Fruit fly (Drosophila melanogaster) whole organism, embryonic: Measurements from ENCODE around the gene Vinc.

ENCODE experiments used
- Antp ChIP-seq: fragments of 200-800 bp; sonication (Bioruptor generic); optimal IDR thresholded peaks from 3 replicates; lab custom pipeline; 2016; ENCODE audit warnings: missing biosample characterization, missing genetic modification characterization
- Asciz ChIP-seq: fragments of 200-800 bp; sonication (Bioruptor generic); optimal IDR thresholded peaks from 2 replicates; lab custom pipeline; 2017; ENCODE audit warnings: missing biosample characterization, mild to moderate bottlenecking, missing genetic modification characterization, missing genetic modification reagents
- CG10321 ChIP-seq: fragments of 200-800 bp; sonication (Bioruptor generic); IDR thresholded peaks from 2 replicates; pipeline ENCODE4 v1.3.6; 2022; ENCODE audit warnings: missing biosample characterization, missing genetic modification characterization
- CG10431 ChIP-seq: fragments of 200-800 bp; sonication (Bioruptor generic); optimal IDR thresholded peaks from 3 replicates; lab custom pipeline; 2018; ENCODE audit warnings: missing biosample characterization, mild to moderate bottlenecking, missing genetic modification characterization
- CG10979 ChIP-seq: fragments of 200-800 bp; sonication (Bioruptor generic); optimal IDR thresholded peaks from 2 replicates; lab custom pipeline; 2018; ENCODE audit warnings: missing biosample characterization, mild to moderate bottlenecking, missing genetic modification characterization, moderate library complexity
- CG11247 ChIP-seq: fragments of 200-800 bp; sonication (Bioruptor generic); IDR thresholded peaks from 2 replicates; pipeline ENCODE4 v1.3.6; 2022; ENCODE audit warnings: missing biosample characterization, missing genetic modification characterization
- CG12659 ChIP-seq: fragments of 200-800 bp; sonication (Bioruptor generic); optimal IDR thresholded peaks from 3 replicates; lab custom pipeline; 2017; ENCODE audit warnings: mild to moderate bottlenecking, missing biosample characterization, missing genetic modification reagents, missing genetic modification characterization
- CG16863 ChIP-seq: fragments of 200-800 bp; sonication (Bioruptor generic); optimal IDR thresholded peaks from 3 replicates; lab custom pipeline; 2016; ENCODE audit warnings: missing biosample characterization, missing genetic modification characterization
- CG17385 ChIP-seq: fragments of 200-800 bp; sonication (Bioruptor generic); optimal IDR thresholded peaks from 3 replicates; lab custom pipeline; 2018; ENCODE audit warnings: missing biosample characterization, mild to moderate bottlenecking, missing genetic modification characterization
- CG2202 ChIP-seq: fragments of 200-800 bp; sonication (Bioruptor generic); optimal IDR thresholded peaks from 2 replicates; lab custom pipeline; 2018; ENCODE audit warnings: missing biosample characterization, mild to moderate bottlenecking, missing genetic modification characterization
- CG2712 ChIP-seq: fragments of 200-800 bp; optimal IDR thresholded peaks from 3 replicates; lab custom pipeline; 2019; ENCODE audit warnings: missing biosample characterization, mild to moderate bottlenecking, missing genetic modification characterization, moderate library complexity
- CG34376 ChIP-seq: fragments of 200-800 bp; sonication (Bioruptor generic); optimal IDR thresholded peaks from 2 replicates; lab custom pipeline; 2018; ENCODE audit warnings: missing biosample characterization, mild to moderate bottlenecking, missing genetic modification characterization
- CG4328 ChIP-seq: fragments of 200-800 bp; sonication (Bioruptor generic); optimal IDR thresholded peaks from 3 replicates; lab custom pipeline; 2017; ENCODE audit warnings: missing biosample characterization, missing genetic modification reagents, missing genetic modification characterization
- CG4707 ChIP-seq: fragments of 200-800 bp; sonication (Bioruptor generic); optimal IDR thresholded peaks from 2 replicates; lab custom pipeline; 2018; ENCODE audit warnings: missing biosample characterization, mild to moderate bottlenecking, missing genetic modification characterization, moderate library complexity
- CG7745 ChIP-seq: fragments of 200-800 bp; sonication (Bioruptor generic); optimal IDR thresholded peaks from 2 replicates; lab custom pipeline; 2018; ENCODE audit warnings: missing biosample characterization, mild to moderate bottlenecking, missing genetic modification characterization, moderate library complexity
- CG8478 ChIP-seq: fragments of >200 bp; optimal IDR thresholded peaks from 2 replicates; lab custom pipeline; 2018
- CG8944 ChIP-seq: fragments of 200-800 bp; sonication (Bioruptor generic); optimal IDR thresholded peaks from 3 replicates; lab custom pipeline; 2016; ENCODE audit warnings: missing biosample characterization, missing genetic modification characterization
- D19A ChIP-seq: fragments of 200-800 bp; optimal IDR thresholded peaks from 3 replicates; lab custom pipeline; 2019; ENCODE audit warnings: missing biosample characterization, mild to moderate bottlenecking, missing genetic modification characterization, moderate library complexity
- Dbx ChIP-seq: fragments of 200-800 bp; sonication (Bioruptor generic); IDR thresholded peaks from 3 replicates; pipeline ENCODE4 v1.3.6; 2022; ENCODE audit warnings: missing biosample characterization, missing genetic modification characterization
- Fer3 ChIP-seq: fragments of 200-800 bp; sonication (Bioruptor generic); optimal IDR thresholded peaks from 2 replicates; lab custom pipeline; 2018; ENCODE audit warnings: missing biosample characterization, mild to moderate bottlenecking, missing genetic modification characterization, moderate library complexity
- HLH3B ChIP-seq: fragments of 200-800 bp; sonication (Bioruptor generic); IDR thresholded peaks from 2 replicates; pipeline ENCODE4 v1.3.6; 2022; ENCODE audit warnings: missing biosample characterization, missing genetic modification characterization
- Hr78 ChIP-seq, 2 experiments: fragments of 200-800 bp in 1 of 2; fragments of >200 bp in 1 of 2; sonication (Bioruptor generic) in 1 of 2; optimal IDR thresholded peaks; 2 replicates each; lab custom pipeline; 2017 to 2019; ENCODE audit warnings: missing biosample characterization in 2 of 2, missing genetic modification characterization in 2 of 2, mild to moderate bottlenecking in 1 of 2, moderate library complexity in 1 of 2
- Meics ChIP-seq: fragments of 200-800 bp; sonication (Bioruptor generic); optimal IDR thresholded peaks from 2 replicates; lab custom pipeline; 2017; ENCODE audit warnings: missing biosample characterization, mild to moderate bottlenecking, missing genetic modification characterization
- Nf-YA ChIP-seq: fragments of 200-800 bp; sonication (Bioruptor generic); IDR thresholded peaks from 2 replicates; pipeline ENCODE4 v1.3.6; 2022; ENCODE audit warnings: missing biosample characterization, missing genetic modification characterization
- NfI ChIP-seq: fragments of 200-800 bp; sonication (Bioruptor generic); optimal IDR thresholded peaks from 3 replicates; lab custom pipeline; 2018; ENCODE audit warnings: missing biosample characterization, mild to moderate bottlenecking, missing genetic modification characterization, moderate library complexity
- Pdp1 ChIP-seq, 2 experiments: fragments of 200-800 bp; sonication (Bioruptor generic); optimal IDR thresholded peaks; 3 replicates each; lab custom pipeline; 2016; ENCODE audit warnings: missing biosample characterization in 2 of 2, missing genetic modification characterization in 2 of 2, mild to moderate bottlenecking in 1 of 2, moderate library complexity in 1 of 2
- Ravus ChIP-seq: fragments of 200-800 bp; sonication (Bioruptor generic); IDR thresholded peaks from 2 replicates; pipeline ENCODE4 v1.3.6; 2022; ENCODE audit warnings: missing biosample characterization, missing genetic modification characterization
- Rx ChIP-seq: fragments of 200-800 bp; sonication (Bioruptor generic); IDR thresholded peaks from 2 replicates; pipeline ENCODE4 v1.3.6; 2022; ENCODE audit warnings: missing biosample characterization, missing genetic modification characterization
- Sox100B ChIP-seq: fragments of 200-800 bp; sonication (Bioruptor generic); optimal IDR thresholded peaks from 3 replicates; lab custom pipeline; 2018; ENCODE audit warnings: missing biosample characterization, mild to moderate bottlenecking, missing genetic modification characterization
- Sry-δ ChIP-seq: fragments of 200-800 bp; sonication (Bioruptor generic); optimal IDR thresholded peaks from 2 replicates; lab custom pipeline; 2016; ENCODE audit warnings: missing biosample characterization, missing genetic modification characterization
- ato ChIP-seq: fragments of 200-800 bp; sonication (Bioruptor generic); IDR thresholded peaks from 2 replicates; pipeline ENCODE4 v1.3.6; 2022; ENCODE audit warnings: missing biosample characterization, missing genetic modification characterization; ENCODE audit not compliant: partially characterized antibody
- bowl ChIP-seq: fragments of 200-800 bp; sonication (Bioruptor generic); IDR thresholded peaks from 2 replicates; pipeline ENCODE4 v1.3.6; 2022; ENCODE audit warnings: missing biosample characterization, missing genetic modification characterization
- ewg ChIP-seq: fragments of 200-800 bp; sonication (Bioruptor generic); optimal IDR thresholded peaks from 3 replicates; lab custom pipeline; 2017; ENCODE audit warnings: mild to moderate bottlenecking, missing biosample characterization, missing genetic modification reagents, missing genetic modification characterization
- exex ChIP-seq: fragments of 200-800 bp; sonication (Bioruptor generic); optimal IDR thresholded peaks from 4 replicates; lab custom pipeline; 2018; ENCODE audit warnings: missing biosample characterization, mild to moderate bottlenecking, missing genetic modification characterization, moderate library complexity
- grn ChIP-seq: fragments of 200-800 bp; sonication (Bioruptor generic); optimal IDR thresholded peaks from 3 replicates; lab custom pipeline; 2017; ENCODE audit warnings: missing biosample characterization, missing genetic modification characterization
- hth ChIP-seq: fragments of >200 bp; optimal IDR thresholded peaks from 2 replicates; lab custom pipeline; 2017; ENCODE audit warnings: inconsistent platforms
- knrl ChIP-seq: fragments of 200-800 bp; sonication (Bioruptor generic); IDR thresholded peaks from 3 replicates; pipeline ENCODE4 v1.3.6; 2022; ENCODE audit warnings: missing biosample characterization, missing genetic modification characterization; ENCODE audit not compliant: partially characterized antibody
- lilli ChIP-seq: fragments of 200-800 bp; sonication (Bioruptor generic); optimal IDR thresholded peaks from 3 replicates; lab custom pipeline; 2016; ENCODE audit warnings: missing biosample characterization, missing genetic modification characterization
- mirr ChIP-seq: fragments of 200-800 bp; sonication (Bioruptor generic); optimal IDR thresholded peaks from 3 replicates; lab custom pipeline; 2018; ENCODE audit warnings: missing biosample characterization, mild to moderate bottlenecking, missing genetic modification characterization
- nau ChIP-seq: fragments of 200-800 bp; sonication (Bioruptor generic); optimal IDR thresholded peaks from 3 replicates; lab custom pipeline; 2017; ENCODE audit warnings: missing biosample characterization, mild to moderate bottlenecking, missing genetic modification characterization, missing genetic modification reagents
- repo ChIP-seq: fragments of 200-800 bp; sonication (Bioruptor generic); optimal IDR thresholded peaks from 2 replicates; lab custom pipeline; 2016; ENCODE audit warnings: missing biosample characterization, missing genetic modification characterization
- sc ChIP-seq, 3 experiments: fragments of >200 bp in 2 of 3; fragments of 200-800 bp in 1 of 3; sonication (Bioruptor generic) in 1 of 3; optimal IDR thresholded peaks; 2 replicates in 2 of 3; 3 replicates in 1 of 3; lab custom pipeline; 2017; ENCODE audit warnings: mild to moderate bottlenecking in 1 of 3, missing biosample characterization in 1 of 3, missing genetic modification characterization in 1 of 3, missing genetic modification reagents in 1 of 3
- sens ChIP-seq: fragments of 200-800 bp; sonication (Bioruptor generic); peaks from one replicate; lab custom pipeline; 2016; ENCODE audit warnings: missing biosample characterization, missing genetic modification characterization
- sima ChIP-seq: fragments of 200-800 bp; sonication (Bioruptor generic); optimal IDR thresholded peaks from 2 replicates; lab custom pipeline; 2016; ENCODE audit warnings: missing biosample characterization, missing genetic modification characterization
- trh ChIP-seq: fragments of 200-800 bp; sonication (Bioruptor generic); optimal IDR thresholded peaks from 2 replicates; lab custom pipeline; 2016; ENCODE audit warnings: missing biosample characterization, missing genetic modification characterization
- ttk ChIP-seq: fragments of 200-800 bp; sonication (Bioruptor generic); IDR thresholded peaks from 2 replicates; pipeline ENCODE4 v2.1.2; 2022; ENCODE audit warnings: missing biosample characterization, missing genetic modification characterization
- z ChIP-seq: fragments of 200-800 bp; sonication (Bioruptor generic); IDR thresholded peaks from 3 replicates; pipeline ENCODE4 v1.3.6; 2022; ENCODE audit warnings: missing biosample characterization, missing genetic modification characterization
- zf30C ChIP-seq: fragments of 200-800 bp; sonication (Bioruptor generic); optimal IDR thresholded peaks from 3 replicates; lab custom pipeline; 2018; ENCODE audit warnings: missing biosample characterization, mild to moderate bottlenecking, missing genetic modification characterization

Gene Vinc

DNA sequence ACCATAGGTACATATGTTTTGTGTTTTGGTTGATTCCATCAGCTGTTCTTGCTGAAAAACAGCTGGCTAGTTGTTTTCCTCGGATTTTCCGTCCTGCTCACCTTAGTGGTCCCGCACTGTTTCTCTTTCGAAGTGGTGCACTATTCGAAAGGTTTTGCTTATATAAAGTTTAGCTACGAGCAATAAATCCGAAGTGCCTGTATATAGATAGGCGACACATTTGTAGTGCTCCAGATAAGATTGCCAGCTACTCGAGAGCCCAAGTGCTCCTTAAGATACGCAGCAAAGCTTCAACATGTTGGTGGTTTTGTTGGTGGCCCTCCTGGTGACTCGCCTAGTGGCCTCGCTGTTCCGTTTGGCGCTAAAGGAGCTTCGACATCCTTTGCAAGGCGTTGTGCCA, 43.6 kb downstream of the Vinc start, which contains the start of gene Cyp4ae1 (continued):
- TF ChIP-seq CG12659 (no peak), CG10321 (no peak), knrl (GFP tag; lab: Robert Waterston, UW) (no peak), zf30C (GFP tag; lab: Kevin White, UChicago) (no peak), CG34376 (GFP tag; lab: Kevin White, UChicago) (peak; percentile 27), ttk (GFP tag; lab: Robert Waterston, UW) (no peak), Meics (no peak), Pdp1 (GFP tag; optimal IDR thresholded peaks at IDR 0.05; lab: Kevin White, UChicago) (peak in 1 of 2 experiments; percentile 92), CG16863 (GFP tag; lab: Kevin White, UChicago) (no peak), NfI (no peak), mirr (peak; percentile 3), CG4328 (GFP tag; lab: Kevin White, UChicago) (no peak), CG7745 (tag; lab: Kevin White, UChicago) (no peak), Ravus (GFP tag; lab: Robert Waterston, UW) (no peak), exex (tag; lab: Kevin White, UChicago) (peak; percentile 47), ewg (GFP tag; lab: Kevin White, UChicago) (no peak), CG11247 (GFP tag; lab: Robert Waterston, UW) (no peak), hth (lab: Kevin White, UChicago) (no peak), CG10431 (GFP tag; lab: Kevin White, UChicago) (no peak), CG2712 (tag; lab: Kevin White, UChicago) (no peak), CG8944 (GFP tag; lab: Kevin White, UChicago) (no peak), CG2202 (no peak), CG10979 (tag; lab: Kevin White, UChicago) (no peak)

DNA sequence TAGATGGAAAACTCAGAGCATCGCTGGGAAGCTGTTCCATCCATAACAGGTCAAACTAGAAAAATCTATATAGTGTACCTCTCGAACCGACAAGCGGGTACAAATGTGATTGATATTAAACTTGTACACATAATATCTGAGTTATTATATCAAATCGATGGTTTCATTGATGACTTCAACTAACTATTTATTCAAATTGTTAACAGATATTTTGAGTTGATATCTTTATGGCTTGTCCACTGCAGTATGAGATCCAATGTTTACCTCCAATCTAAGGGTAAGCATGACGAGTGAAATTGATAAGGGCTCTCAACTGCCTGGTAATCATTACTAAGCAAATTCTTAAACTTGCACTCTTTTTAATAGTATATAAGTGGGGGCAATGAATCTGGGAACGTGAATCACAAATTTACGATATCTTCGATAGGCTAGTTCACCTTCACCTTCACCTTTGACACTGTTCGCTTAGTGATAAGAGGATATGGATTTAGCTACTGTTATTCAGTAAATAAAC, 46.4 kb downstream of the Vinc start, which contains the start of gene Cyp4d2:
Gene Cyp4d2, plus strand, starts transcription at position 51 of the 514 bp plus-strand sequence.
- TF ChIP-seq Antp (GFP tag; lab: Kevin White, UChicago) (no peak), Hr78 (GFP tag; optimal IDR thresholded peaks at IDR 0.05; lab: Kevin White, UChicago) (peak in 1 of 2 experiments; percentile 47)

DNA sequence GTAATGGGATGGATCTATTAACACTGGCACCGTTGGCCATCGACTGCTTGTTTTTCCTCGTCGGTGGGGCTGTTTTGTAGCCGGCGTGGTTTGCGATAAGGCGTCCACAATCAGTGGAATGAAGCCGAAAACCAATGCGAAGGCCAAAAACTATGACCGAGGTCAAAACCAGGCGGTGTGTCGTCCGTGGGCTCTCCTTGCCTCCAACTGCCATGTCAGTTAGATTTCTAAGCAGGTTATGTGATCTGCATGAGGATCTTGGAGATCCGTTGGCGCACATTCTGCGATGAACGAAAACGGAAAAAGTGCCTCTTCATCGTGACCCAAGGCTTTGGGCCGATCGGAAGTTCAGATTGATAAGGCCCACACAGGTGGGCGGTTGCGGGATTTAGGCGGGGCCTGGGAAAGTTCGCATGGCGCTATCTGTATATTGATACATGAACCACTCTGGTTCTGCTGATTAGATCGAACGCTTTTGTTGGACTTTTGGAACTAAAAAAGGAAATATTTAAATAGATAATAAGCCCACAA, 47.0 kb downstream of the Vinc start, which contains the start of gene Cyp4d14:
Gene Cyp4d14, minus strand, starts transcription at position 51 of the 531 bp plus-strand sequence.
- TF ChIP-seq bowl (GFP tag; lab: Robert Waterston, UW): no peak
- TF ChIP-seq Hr78 (GFP tag; optimal IDR thresholded peaks at IDR 0.05; lab: Kevin White, UChicago): peak in 1 of 2 experiments; percentile 64
- no peak for TF ChIP-seq Asciz (GFP tag; lab: Kevin White, UChicago)
- peak; percentile 56 for TF ChIP-seq grn (GFP tag; lab: Kevin White, UChicago)
- TF ChIP-seq CG4707: no peak
- 0 out of 3 replicates have a peak, but pooled peaks have one; percentile 7 for TF ChIP-seq Dbx (GFP tag; lab: Robert Waterston, UW)
- TF ChIP-seq Fer3 (tag; lab: Kevin White, UChicago): no peak
- TF ChIP-seq repo (GFP tag; lab: Kevin White, UChicago): no peak
- TF ChIP-seq lilli (GFP tag; lab: Kevin White, UChicago): no peak
- no peak for TF ChIP-seq sima (GFP tag; lab: Kevin White, UChicago)
- TF ChIP-seq Sox100B (GFP tag; lab: Kevin White, UChicago): no peak
- TF ChIP-seq trh (GFP tag; lab: Kevin White, UChicago): no peak
- no peak for TF ChIP-seq sens (GFP tag; lab: Kevin White, UChicago)
- no peak for TF ChIP-seq D19A (tag; lab: Kevin White, UChicago)
- TF ChIP-seq CG8478: no peak
- no peak for TF ChIP-seq CG11247 (GFP tag; lab: Robert Waterston, UW)
- no peak for TF ChIP-seq HLH3B (GFP tag; lab: Robert Waterston, UW)
- no peak for TF ChIP-seq Rx (GFP tag; lab: Robert Waterston, UW)
- TF ChIP-seq ato (GFP tag; lab: Robert Waterston, UW): no peak
- no peak for TF ChIP-seq Sry-δ (GFP tag; lab: Kevin White, UChicago)
- no peak for TF ChIP-seq nau
- TF ChIP-seq sc (optimal IDR thresholded peaks at IDR 0.05; lab: Kevin White, UChicago): no peak
- TF ChIP-seq sc (GFP tag; optimal IDR thresholded peaks at IDR 0.05; lab: Kevin White, UChicago): no peak
- TF ChIP-seq z (GFP tag; lab: Robert Waterston, UW): no peak
- no peak for TF ChIP-seq Nf-YA (GFP tag; lab: Robert Waterston, UW)
- TF ChIP-seq CG17385 (GFP tag; lab: Kevin White, UChicago): no peak
